Fruit fly (Drosophila melanogaster): Measurements from ENCODE around the gene bsk.

Gene bsk

dm6 chr2L:10238726-10239652 lies 11.3 kb downstream of the bsk start, which contains the start of gene me31B:
Gene me31B, plus strand, starts transcription at chr2L:10239341.
- TF ChIP-seq tj (GFP tag; optimal IDR thresholded peaks at IDR 0.05): peak; percentile 30
- TF ChIP-seq kay (GFP tag; ENCODE audit: borderline replicate concordance): peak; percentile 70
- no peak for TF ChIP-seq CG12768 (GFP tag; optimal IDR thresholded peaks at IDR 0.05)

DNA sequence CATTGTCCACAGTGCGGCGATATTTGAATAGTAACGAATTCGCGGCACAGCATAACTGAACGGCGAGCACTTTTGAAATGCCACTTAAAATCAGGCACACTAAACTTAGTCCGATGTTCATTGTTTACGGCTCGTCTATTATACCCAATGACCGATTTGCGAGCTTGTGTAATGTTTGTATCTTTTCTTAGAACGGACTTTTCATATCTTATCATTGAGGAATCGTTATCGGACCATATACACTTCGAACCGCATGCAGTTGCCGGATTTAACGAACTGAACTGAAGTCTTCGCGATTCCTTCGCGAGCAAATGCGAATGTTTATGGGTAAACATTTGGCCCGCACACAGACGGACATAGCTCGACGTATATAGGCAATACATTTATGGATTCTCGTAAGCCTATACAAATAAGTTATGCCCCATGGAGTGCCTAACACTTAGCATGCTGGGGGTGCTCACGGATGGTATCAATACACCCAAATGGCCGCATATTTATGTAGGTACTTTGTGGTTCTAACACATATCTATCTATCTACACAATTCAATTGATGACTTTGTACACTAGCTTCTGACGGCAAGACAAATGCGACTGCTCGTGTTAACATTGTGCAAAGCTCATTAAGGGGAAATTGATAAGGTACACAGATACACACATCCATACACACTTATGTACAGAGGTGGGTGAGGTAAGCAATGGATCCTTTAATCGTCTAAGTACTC lies 12.4 kb downstream of the bsk start, which contains the start of gene mthl15:
Gene mthl15, minus strand, starts transcription at position 593 of the 722 bp plus-strand sequence.
- TF ChIP-seq CG12768 (GFP tag; optimal IDR thresholded peaks at IDR 0.05): peak; percentile 35
- peak; percentile 72 for TF ChIP-seq cic (GFP tag; optimal IDR thresholded peaks at IDR 0.05)
- TF ChIP-seq CG14711 (tag; optimal IDR thresholded peaks at IDR 0.05): no peak
- TF ChIP-seq Clk (GFP tag; optimal IDR thresholded peaks at IDR 0.05): no peak
- TF ChIP-seq CG1620 (GFP tag; optimal IDR thresholded peaks at IDR 0.05): no peak
- peak; percentile 80 for TF ChIP-seq pad (GFP tag; optimal IDR thresholded peaks at IDR 0.05)
- no peak for TF ChIP-seq kay (GFP tag; ENCODE audit: borderline replicate concordance)

- peak; percentile 29 for TF ChIP-seq CG11617 (GFP tag; optimal IDR thresholded peaks at IDR 0.05)
- TF ChIP-seq CG7101 (tag; optimal IDR thresholded peaks at IDR 0.05): no peak
- no peak for TF ChIP-seq ovo (GFP tag; optimal IDR thresholded peaks at IDR 0.05)
- no peak for TF ChIP-seq toe (GFP tag; optimal IDR thresholded peaks at IDR 0.05)
- no peak for TF ChIP-seq CG5204 (GFP tag; optimal IDR thresholded peaks at IDR 0.05)
- peak; percentile 46 for TF ChIP-seq cic (GFP tag; optimal IDR thresholded peaks at IDR 0.05)
- TF ChIP-seq Crg-1 (GFP tag; optimal IDR thresholded peaks at IDR 0.05): no peak
- no peak for TF ChIP-seq CG7045 (GFP tag; optimal IDR thresholded peaks at IDR 0.05)
- TF ChIP-seq pad (GFP tag; optimal IDR thresholded peaks at IDR 0.05): no peak
- TF ChIP-seq bab1 (GFP tag; optimal IDR thresholded peaks at IDR 0.05): no peak
- TF ChIP-seq CG33017 (tag; optimal IDR thresholded peaks at IDR 0.05): no peak
- no peak for TF ChIP-seq Clk (GFP tag; optimal IDR thresholded peaks at IDR 0.05)
- no peak for TF ChIP-seq CG12768 (GFP tag; optimal IDR thresholded peaks at IDR 0.05)
- TF ChIP-seq kay (GFP tag; ENCODE audit: borderline replicate concordance): peak; percentile 91
- no peak for TF ChIP-seq Hr96 (GFP tag; optimal IDR thresholded peaks at IDR 0.05)
- TF ChIP-seq CG14711 (tag; optimal IDR thresholded peaks at IDR 0.05): no peak
Observed at dm6 chr2L:10232827-10233226, 17.5 kb downstream of the bsk start.

DNA sequence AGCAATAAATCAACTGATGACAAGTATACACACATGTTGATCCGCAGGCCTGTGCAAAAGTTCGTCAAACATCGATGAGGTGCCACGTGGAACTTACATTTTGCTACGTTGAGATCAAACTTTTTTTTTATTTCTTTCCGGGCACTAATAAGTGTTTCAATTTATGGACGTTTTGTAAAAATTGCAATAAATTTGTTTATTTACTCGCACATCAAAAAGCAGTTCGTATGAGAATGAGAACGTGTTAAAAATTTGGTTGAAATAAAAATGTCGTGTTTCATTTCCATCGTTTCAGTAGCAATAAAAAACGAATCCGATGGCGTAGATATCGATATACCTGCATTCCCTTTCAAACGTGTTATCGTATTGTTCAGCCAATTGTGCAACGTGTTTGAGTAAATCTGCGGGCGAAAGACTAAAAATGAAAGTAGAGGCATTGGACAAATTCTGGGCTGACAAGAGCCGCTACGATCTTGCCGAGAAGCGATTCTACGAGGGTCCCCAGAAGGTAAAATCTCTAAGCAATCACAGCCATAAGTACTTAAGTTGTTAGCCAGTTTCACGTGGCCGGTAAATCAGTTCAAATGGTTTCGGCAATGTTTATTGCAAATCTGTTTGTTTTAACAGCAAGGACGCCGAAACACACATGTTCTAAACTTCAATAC lies 18.0 kb downstream of the bsk start, which contains the start of gene eEF1delta:
Gene eEF1delta, plus strand, starts transcription at position 356 of the 665 bp plus-strand sequence.
- TF ChIP-seq CG11617 (GFP tag; optimal IDR thresholded peaks at IDR 0.05): peak; percentile 47
- no peak for TF ChIP-seq CG1620 (GFP tag; optimal IDR thresholded peaks at IDR 0.05)
- peak; percentile 68 for TF ChIP-seq Mnt (GFP tag; optimal IDR thresholded peaks at IDR 0.05)
- TF ChIP-seq CG14711 (tag; optimal IDR thresholded peaks at IDR 0.05): no peak
- TF ChIP-seq cnc (optimal IDR thresholded peaks at IDR 0.05): peak in 1 of 2 experiments; percentile 3
- TF ChIP-seq bab1 (GFP tag; optimal IDR thresholded peaks at IDR 0.05): peak; percentile 18

dm6 chr2L:10231510-10231909 lies 18.8 kb downstream of the bsk start, which contains the start of gene ova:
Gene ova, minus strand, starts transcription at chr2L:10231692.
- TF ChIP-seq CG5204 (GFP tag; optimal IDR thresholded peaks at IDR 0.05) (no peak), CG11617 (GFP tag; optimal IDR thresholded peaks at IDR 0.05) (no peak), CG12768 (GFP tag; optimal IDR thresholded peaks at IDR 0.05) (no peak)

dm6 chr2L:10231092-10231494 lies 19.2 kb downstream of the bsk start:
- TF ChIP-seq bab1 (GFP tag; optimal IDR thresholded peaks at IDR 0.05) (peak; percentile 71), cnc (optimal IDR thresholded peaks at IDR 0.05) (no peak), pad (GFP tag; optimal IDR thresholded peaks at IDR 0.05) (no peak), CG11617 (GFP tag; optimal IDR thresholded peaks at IDR 0.05) (peak; percentile 2)

- TF ChIP-seq kay (GFP tag; ENCODE audit: borderline replicate concordance): peak; percentile 84
- no peak for TF ChIP-seq CG11617 (GFP tag; optimal IDR thresholded peaks at IDR 0.05)
Observed at dm6 chr2L:10230455-10230854, 19.8 kb downstream of the bsk start.

Data from whole organism, adult.